Worm (Caenorhabditis elegans): Measurements from ENCODE around the gene ZC21.10.

The ZC21.10 gene

DNA sequence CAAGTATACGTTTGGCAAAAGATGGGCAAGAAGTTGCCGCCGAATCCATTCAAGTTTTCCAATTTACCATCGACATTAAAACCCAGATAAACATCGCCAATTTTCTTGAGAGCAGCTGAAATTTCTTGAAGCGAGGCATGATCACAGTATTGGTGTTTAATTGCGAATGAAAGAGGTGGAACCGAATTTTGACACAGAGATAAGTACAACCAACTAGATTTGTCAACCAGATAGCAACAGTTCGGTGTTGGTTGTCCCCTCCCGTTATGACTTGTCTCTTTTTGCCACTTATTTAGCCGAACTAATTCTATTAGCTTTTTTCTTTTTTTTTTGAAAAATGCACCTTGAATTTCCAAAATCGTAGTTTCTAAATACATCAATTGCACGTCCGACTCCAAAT lies 48.5 kb downstream of the ZC21.10 start:
- no peak for TF ChIP-seq ztf-29 (GFP tag; IDR thresholded peaks at IDR 0.05)
- TF ChIP-seq ztf-23 (GFP tag; IDR thresholded peaks at IDR 0.05) = no peak
- TF ChIP-seq T22C8.4 (GFP tag; IDR thresholded peaks at IDR 0.05) = no peak
- no peak for TF ChIP-seq med-1 (GFP tag; optimal IDR thresholded peaks at IDR 0.05; ENCODE audit: insufficient read depth)
- TF ChIP-seq ref-1 (GFP tag; conservative IDR thresholded peaks at IDR 0.05) = no peak
- no peak for TF ChIP-seq tab-1 (GFP tag; IDR thresholded peaks at IDR 0.05)
- TF ChIP-seq flt-1 (GFP tag; IDR thresholded peaks at IDR 0.05) = no peak
- no peak for TF ChIP-seq cog-1 (tag; optimal IDR thresholded peaks at IDR 0.05)
- TF ChIP-seq klf-2 (GFP tag; conservative IDR thresholded peaks at IDR 0.05) = no peak

DNA sequence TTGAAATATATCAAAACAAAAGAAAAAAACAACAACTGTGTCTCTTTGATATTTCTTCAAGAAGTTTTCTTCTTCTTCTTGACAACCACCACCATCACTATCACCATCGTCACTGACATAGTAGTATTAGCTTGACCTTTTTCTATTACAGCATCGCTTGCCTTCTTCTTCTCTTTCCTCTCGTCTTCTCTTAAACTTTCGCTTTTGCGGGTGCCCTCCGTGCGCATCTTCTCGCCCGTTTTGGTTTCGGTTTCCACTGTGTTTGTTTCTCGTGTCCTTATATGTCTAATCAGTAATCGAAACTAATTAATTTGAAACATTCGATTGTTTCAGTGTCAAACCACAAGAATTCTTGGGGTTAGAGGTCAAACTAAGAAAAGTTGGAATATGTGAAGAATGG lies 49.5 kb downstream of the ZC21.10 start:
- TF ChIP-seq klf-2 (GFP tag; conservative IDR thresholded peaks at IDR 0.05) = no peak
- no peak for TF ChIP-seq med-1 (GFP tag; optimal IDR thresholded peaks at IDR 0.05; ENCODE audit: insufficient read depth)
- TF ChIP-seq ztf-29 (GFP tag; IDR thresholded peaks at IDR 0.05) = no peak
- TF ChIP-seq flt-1 (GFP tag; IDR thresholded peaks at IDR 0.05) = no peak
- TF ChIP-seq T22C8.4 (GFP tag; IDR thresholded peaks at IDR 0.05) = no peak
- no peak for TF ChIP-seq ztf-23 (GFP tag; IDR thresholded peaks at IDR 0.05)
- no peak for TF ChIP-seq ref-1 (GFP tag; conservative IDR thresholded peaks at IDR 0.05)
- TF ChIP-seq tab-1 (GFP tag; IDR thresholded peaks at IDR 0.05) = no peak
- no peak for TF ChIP-seq cog-1 (tag; optimal IDR thresholded peaks at IDR 0.05)

DNA sequence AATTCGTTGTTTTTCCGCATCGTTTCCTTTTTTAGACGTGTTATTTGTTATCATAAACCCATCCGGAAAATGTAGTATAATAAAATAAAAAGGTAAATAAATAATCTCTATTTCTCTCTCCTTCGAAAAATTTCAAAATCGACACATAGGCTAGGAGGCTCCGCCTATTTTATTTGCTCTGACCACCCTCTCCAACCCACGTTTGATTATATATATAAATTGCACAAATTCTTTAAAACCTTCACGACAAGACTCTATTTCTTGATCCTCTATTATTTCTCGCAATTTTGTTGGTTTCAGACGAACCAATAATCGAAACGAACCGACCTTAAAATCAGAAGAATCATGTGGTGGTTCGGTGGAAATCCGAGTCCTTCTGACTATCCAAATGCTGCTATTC lies 50.9 kb downstream of the ZC21.10 start, which contains the start of gene doxa-1:
Gene doxa-1, plus strand, starts transcription at position 301 of the 400 bp plus-strand sequence.
- TF ChIP-seq med-1 (GFP tag; optimal IDR thresholded peaks at IDR 0.05; ENCODE audit: insufficient read depth) = no peak
- no peak for TF ChIP-seq ztf-29 (GFP tag; IDR thresholded peaks at IDR 0.05)
- TF ChIP-seq ref-1 (GFP tag; conservative IDR thresholded peaks at IDR 0.05) = no peak
- no peak for TF ChIP-seq cog-1 (tag; optimal IDR thresholded peaks at IDR 0.05)
- TF ChIP-seq tab-1 (GFP tag; IDR thresholded peaks at IDR 0.05) = no peak
- no peak for TF ChIP-seq klf-2 (GFP tag; conservative IDR thresholded peaks at IDR 0.05)
- no peak for TF ChIP-seq ztf-23 (GFP tag; IDR thresholded peaks at IDR 0.05)
- no peak for TF ChIP-seq T22C8.4 (GFP tag; IDR thresholded peaks at IDR 0.05)
- TF ChIP-seq flt-1 (GFP tag; IDR thresholded peaks at IDR 0.05) = no peak

All from whole organism, midembryonic.